Worm (Caenorhabditis elegans) whole organism, late embryonic: ENCODE measurements around the gene D1014.13.

ENCODE experiments used
- elt-4 ChIP-seq: sonication (generic microtip); optimal IDR thresholded peaks from 2 replicates; lab custom pipeline; 2016; ENCODE audit warnings: missing genetic modification characterization, missing compliant biosample characterization
- fkh-10 ChIP-seq: fragments of 150-350 bp; optimal IDR thresholded peaks from 2 replicates; lab custom pipeline; 2014; ENCODE audit warnings: missing biosample characterization, missing genetic modification reagents, missing genetic modification characterization
- nfya-1 ChIP-seq: sonication (generic microtip); optimal IDR thresholded peaks from 2 replicates; lab custom pipeline; 2017; ENCODE audit warnings: missing genetic modification characterization, mild to moderate bottlenecking, missing compliant biosample characterization, antibody characterized with exemption, moderate library complexity

DNA sequence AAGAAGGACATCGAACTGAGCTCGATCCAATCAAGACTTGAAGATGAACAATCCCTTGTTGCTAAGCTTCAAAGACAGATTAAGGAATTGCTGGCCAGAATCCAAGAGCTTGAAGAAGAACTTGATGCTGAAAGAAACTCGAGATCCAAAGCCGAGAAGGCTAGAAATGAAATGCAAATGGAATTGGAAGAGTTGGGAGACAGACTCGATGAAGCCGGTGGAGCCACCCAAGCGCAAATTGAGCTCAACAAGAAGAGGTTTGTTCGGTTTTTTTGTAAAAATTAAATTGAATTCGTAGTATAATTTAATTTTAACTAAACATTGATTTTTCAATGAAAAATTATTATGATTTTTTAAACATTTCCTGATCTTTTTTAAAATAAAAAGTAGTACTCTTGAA lies 30.9 kb upstream of the D1014.13 start:
- TF ChIP-seq elt-4 (tag; lab: Kevin White, UChicago) (no peak), fkh-10 (GFP tag; lab: Kevin White, UChicago) (no peak), nfya-1 (tag; lab: Kevin White, UChicago) (no peak)
